Worm (Caenorhabditis elegans) whole organism, midembryonic: ENCODE measurements around the gene F44B9.8.

ENCODE experiments used
- T22C8.4 ChIP-seq: fragments of 200-800 bp; sonication (Bioruptor generic); IDR thresholded peaks from 2 replicates; pipeline ENCODE4 v1.3.6; 2022; ENCODE audit warnings: missing genetic modification characterization, missing compliant biosample characterization
- cog-1 ChIP-seq: sonication (generic microtip); optimal IDR thresholded peaks from 2 replicates; lab custom pipeline; 2016; ENCODE audit warnings: missing genetic modification characterization, missing compliant biosample characterization
- flt-1 ChIP-seq: fragments of 200-800 bp; sonication (Bioruptor generic); IDR thresholded peaks from 2 replicates; pipeline ENCODE4 v1.3.6; 2022; ENCODE audit warnings: missing genetic modification characterization, missing compliant biosample characterization
- klf-2 ChIP-seq: fragments of 200-800 bp; sonication (Bioruptor generic); conservative IDR thresholded peaks from 2 replicates; pipeline ENCODE4 v1.3.6; 2022; ENCODE audit warnings: missing genetic modification reagents, missing genetic modification characterization, missing compliant biosample characterization
- med-1 ChIP-seq: sonication (generic microtip); optimal IDR thresholded peaks from 2 replicates; lab custom pipeline; 2017; ENCODE audit warnings: missing genetic modification characterization, mild to moderate bottlenecking, missing compliant biosample characterization, antibody characterized with exemption, missing genetic modification reagents; ENCODE audit not compliant: insufficient read depth
- ref-1 ChIP-seq: fragments of 200-800 bp; sonication (Bioruptor generic); conservative IDR thresholded peaks from 2 replicates; pipeline ENCODE4 v1.3.6; 2022; ENCODE audit warnings: missing genetic modification reagents, missing genetic modification characterization, missing compliant biosample characterization
- tab-1 ChIP-seq: fragments of 200-800 bp; sonication (Bioruptor generic); IDR thresholded peaks from 2 replicates; pipeline ENCODE4 v1.3.6; 2022; ENCODE audit warnings: missing genetic modification characterization, missing compliant biosample characterization
- ztf-23 ChIP-seq: fragments of 200-800 bp; sonication (Bioruptor generic); IDR thresholded peaks from 2 replicates; pipeline ENCODE4 v1.3.6; 2022; ENCODE audit warnings: missing genetic modification reagents, missing genetic modification characterization, missing compliant biosample characterization
- ztf-29 ChIP-seq: fragments of 200-800 bp; sonication (Bioruptor generic); IDR thresholded peaks from 2 replicates; pipeline ENCODE4 v1.3.6; 2022; ENCODE audit warnings: missing genetic modification reagents, missing genetic modification characterization, missing compliant biosample characterization

Gene F44B9.8

DNA sequence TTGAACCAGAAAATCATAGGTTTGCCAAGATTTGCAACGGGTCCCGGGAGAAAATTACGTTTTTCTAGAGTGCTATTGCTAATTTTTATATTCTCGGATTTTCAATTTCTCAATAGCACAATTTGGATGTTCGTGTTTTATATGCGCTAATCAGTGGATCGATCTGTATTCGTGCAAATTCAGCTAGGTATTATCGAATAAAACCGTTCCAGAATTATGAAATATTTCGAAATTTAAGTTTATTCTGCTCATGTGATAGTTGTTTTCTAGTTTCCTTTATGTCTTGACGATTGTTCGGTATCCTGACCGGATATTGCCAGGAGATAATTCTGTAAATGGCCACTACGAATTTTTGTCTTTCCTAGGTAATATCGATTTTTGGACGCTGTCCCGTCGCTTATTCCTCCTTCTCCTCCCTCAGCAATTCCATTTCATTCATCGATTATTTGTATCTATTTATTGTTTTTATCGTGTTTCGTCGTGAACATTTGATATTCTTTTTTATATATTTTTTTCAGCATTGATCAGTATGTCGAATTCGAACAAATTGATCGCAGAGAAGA, 19.1 kb downstream of the F44B9.8 start, which contains the start of gene cit-1.2:
TSS of gene cit-1.2 (plus strand) at position 513 of the 563 bp plus-strand sequence.
- TF ChIP-seq klf-2 (no peak), tab-1 (GFP tag; lab: Robert Waterston, UW) (no peak), cog-1 (tag; lab: Kevin White, UChicago) (no peak), ztf-23 (no peak), ztf-29 (GFP tag; lab: Robert Waterston, UW) (no peak), T22C8.4 (GFP tag; lab: Robert Waterston, UW) (no peak), med-1 (GFP tag; lab: Kevin White, UChicago) (no peak), flt-1 (GFP tag; lab: Robert Waterston, UW) (no peak), ref-1 (GFP tag; lab: Robert Waterston, UW) (no peak)

DNA sequence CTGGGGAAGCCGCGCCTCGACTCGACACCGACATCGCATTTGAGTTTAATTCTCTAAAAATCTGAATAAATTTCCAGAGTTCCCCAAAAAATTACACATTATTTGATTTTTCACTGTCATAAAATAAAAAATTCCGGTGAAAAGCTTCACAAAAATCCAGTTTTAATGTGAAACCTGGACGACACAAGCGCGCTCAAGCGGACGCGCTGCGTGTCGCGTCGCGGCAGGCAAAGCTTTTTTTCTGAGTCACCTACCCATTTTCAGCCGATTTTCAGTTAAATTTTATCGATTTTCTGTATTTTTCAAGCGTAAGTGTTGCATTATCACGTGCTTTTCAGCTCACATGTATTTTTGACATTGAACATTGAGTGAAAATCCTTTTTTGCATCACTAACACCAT, 19.7 kb downstream of the F44B9.8 start, which contains the start of gene cit-1.1:
TSS of gene cit-1.1 (minus strand) at position 53 of the 400 bp plus-strand sequence.
- TF ChIP-seq ztf-23 (no peak), klf-2 (no peak), ref-1 (GFP tag; lab: Robert Waterston, UW) (no peak), flt-1 (GFP tag; lab: Robert Waterston, UW) (no peak), T22C8.4 (GFP tag; lab: Robert Waterston, UW) (no peak), ztf-29 (GFP tag; lab: Robert Waterston, UW) (no peak), cog-1 (tag; lab: Kevin White, UChicago) (no peak), med-1 (GFP tag; lab: Kevin White, UChicago) (no peak), tab-1 (GFP tag; lab: Robert Waterston, UW) (no peak)

DNA sequence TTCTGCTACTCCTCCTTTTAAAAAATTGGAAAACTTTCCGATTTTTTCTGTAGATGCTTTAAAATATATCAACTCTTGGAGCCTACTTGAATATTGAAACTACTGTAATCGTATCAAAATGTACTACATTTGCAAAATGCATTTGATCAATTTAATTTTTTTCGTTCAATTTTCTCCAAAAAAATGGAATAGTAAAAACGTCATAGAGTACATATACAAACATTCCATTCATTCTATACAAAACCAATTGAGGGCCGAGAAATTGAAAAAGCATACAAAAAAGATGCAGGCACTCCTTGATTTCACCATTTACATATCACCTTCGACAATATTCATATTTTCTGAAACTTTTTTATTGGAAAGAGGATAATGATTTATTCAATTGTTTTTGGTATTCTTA, 25.4 kb downstream of the F44B9.8 start, which contains the start of gene C06G4.6:
TSS of gene C06G4.6 (plus strand) at position 301 of the 400 bp plus-strand sequence.
- TF ChIP-seq ztf-29 (GFP tag; lab: Robert Waterston, UW): no peak
- no peak for TF ChIP-seq ref-1 (GFP tag; lab: Robert Waterston, UW)
- no peak for TF ChIP-seq tab-1 (GFP tag; lab: Robert Waterston, UW)
- TF ChIP-seq ztf-23: no peak
- no peak for TF ChIP-seq med-1 (GFP tag; lab: Kevin White, UChicago)
- TF ChIP-seq T22C8.4 (GFP tag; lab: Robert Waterston, UW): no peak
- TF ChIP-seq flt-1 (GFP tag; lab: Robert Waterston, UW): no peak
- TF ChIP-seq cog-1 (tag; lab: Kevin White, UChicago): no peak
- TF ChIP-seq klf-2: no peak

DNA sequence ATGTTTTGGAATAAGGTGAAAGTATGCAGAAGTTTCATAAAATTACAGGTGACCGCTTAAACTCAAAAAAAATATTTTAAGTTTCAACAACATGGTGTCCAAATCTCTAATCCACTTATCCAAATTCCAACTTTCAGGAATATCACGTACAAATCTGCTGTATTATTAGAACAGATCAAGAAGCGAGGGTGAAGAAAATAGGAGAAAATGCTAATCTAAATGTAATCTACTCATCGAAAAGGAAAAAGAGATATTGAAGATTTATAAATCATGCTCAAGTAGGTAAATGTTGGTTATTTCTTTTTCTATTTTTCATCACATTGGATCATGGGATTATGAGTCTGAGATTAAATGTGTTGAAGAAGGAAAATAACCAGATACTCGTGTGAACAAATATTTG, 27.9 kb downstream of the F44B9.8 start:
- TF ChIP-seq T22C8.4 (GFP tag; lab: Robert Waterston, UW) (no peak), flt-1 (GFP tag; lab: Robert Waterston, UW) (no peak), ref-1 (GFP tag; lab: Robert Waterston, UW) (no peak)

DNA sequence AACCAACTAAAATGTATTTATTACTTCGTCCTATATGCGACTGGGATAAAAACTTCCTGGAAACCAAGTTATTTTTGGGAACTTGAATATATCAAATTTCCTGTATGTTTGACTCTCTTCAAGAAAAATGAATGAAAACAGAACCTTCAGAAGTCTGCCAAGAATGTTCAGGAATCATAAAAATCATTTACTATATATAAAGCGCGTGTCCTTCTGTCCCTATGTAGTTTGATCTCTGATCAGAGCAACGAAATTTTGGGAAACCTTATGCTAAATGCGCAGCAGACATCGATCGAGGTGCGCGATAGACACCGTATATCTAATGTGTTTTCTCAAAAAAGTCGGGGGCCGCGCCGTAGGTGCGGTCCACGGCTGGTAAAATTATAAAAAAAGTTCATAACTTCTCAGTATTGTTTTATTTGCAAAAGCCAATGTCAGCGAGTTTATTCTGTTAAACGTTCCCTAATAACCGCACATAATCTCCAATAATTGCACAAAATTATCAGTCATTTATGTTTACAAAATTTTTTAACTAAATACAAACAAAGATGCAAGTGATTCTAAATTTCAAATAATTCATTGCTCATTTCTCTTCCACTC, 31.9 kb downstream of the F44B9.8 start:
- TF ChIP-seq med-1 (GFP tag; lab: Kevin White, UChicago): no peak
- no peak for TF ChIP-seq cog-1 (tag; lab: Kevin White, UChicago)
- no peak for TF ChIP-seq ztf-23
- no peak for TF ChIP-seq ref-1 (GFP tag; lab: Robert Waterston, UW)
- no peak for TF ChIP-seq ztf-29 (GFP tag; lab: Robert Waterston, UW)
- TF ChIP-seq flt-1 (GFP tag; lab: Robert Waterston, UW): no peak
- TF ChIP-seq tab-1 (GFP tag; lab: Robert Waterston, UW): no peak
- no peak for TF ChIP-seq klf-2
- TF ChIP-seq T22C8.4 (GFP tag; lab: Robert Waterston, UW): no peak

DNA sequence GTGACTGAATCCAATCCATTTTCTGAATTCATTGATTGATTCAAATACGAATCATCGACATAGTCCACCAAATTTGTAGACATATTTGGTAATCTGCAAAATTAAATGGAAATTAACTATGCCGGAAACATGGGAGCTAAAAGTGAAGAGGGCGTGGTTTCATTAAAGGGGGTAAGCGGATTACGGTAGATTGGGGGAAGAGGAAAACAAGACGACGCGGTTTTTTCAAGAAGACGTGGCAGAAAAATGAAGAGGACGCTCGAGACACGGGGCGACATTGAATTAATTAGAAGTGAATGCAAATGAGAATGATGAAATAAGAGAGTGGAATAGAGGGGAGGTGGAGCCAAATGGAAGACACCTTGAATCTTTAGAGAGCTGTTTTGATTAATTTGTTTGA, 33.1 kb downstream of the F44B9.8 start, which contains the start of gene npr-17:
TSS of gene npr-17 (minus strand) at position 101 of the 400 bp plus-strand sequence.
- TF ChIP-seq tab-1 (GFP tag; lab: Robert Waterston, UW): no peak
- no peak for TF ChIP-seq ztf-23
- TF ChIP-seq cog-1 (tag; lab: Kevin White, UChicago): no peak
- no peak for TF ChIP-seq T22C8.4 (GFP tag; lab: Robert Waterston, UW)
- TF ChIP-seq flt-1 (GFP tag; lab: Robert Waterston, UW): no peak
- no peak for TF ChIP-seq klf-2
- TF ChIP-seq ztf-29 (GFP tag; lab: Robert Waterston, UW): no peak
- no peak for TF ChIP-seq med-1 (GFP tag; lab: Kevin White, UChicago)

DNA sequence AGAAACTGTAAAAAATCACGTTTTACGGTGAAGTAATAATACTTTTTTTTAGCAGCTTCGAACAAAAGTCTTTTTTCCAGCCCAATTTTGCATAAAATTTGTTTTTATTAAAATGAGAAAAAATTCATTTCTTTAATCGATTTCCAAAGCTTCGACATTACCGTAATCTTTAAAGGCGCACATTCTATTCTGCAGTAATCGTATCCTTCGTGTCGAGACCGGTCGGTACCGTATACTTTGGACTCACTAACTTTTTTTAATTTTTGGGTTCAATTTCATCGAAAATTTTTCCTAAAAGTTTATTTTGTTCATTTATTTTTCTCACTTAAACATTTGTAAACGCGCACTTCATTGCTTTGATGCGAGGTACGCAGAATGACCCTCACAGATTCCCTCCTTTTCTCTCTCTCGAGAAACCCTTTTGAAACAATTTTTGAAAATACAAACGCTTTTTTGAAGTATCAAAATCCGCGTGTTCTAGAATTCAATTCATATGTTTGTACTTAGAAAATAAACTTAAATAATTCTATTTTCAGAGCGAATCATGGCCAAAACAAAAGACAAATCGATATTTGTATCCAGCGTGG, 42.8 kb downstream of the F44B9.8 start, which contains the start of gene hrpk-2:
TSS of gene hrpk-2 (plus strand) at position 537 of the 587 bp plus-strand sequence.
- TF ChIP-seq T22C8.4 (GFP tag; lab: Robert Waterston, UW): no peak
- TF ChIP-seq tab-1 (GFP tag; lab: Robert Waterston, UW): no peak
- TF ChIP-seq cog-1 (tag; lab: Kevin White, UChicago): no peak
- TF ChIP-seq klf-2: no peak
- no peak for TF ChIP-seq flt-1 (GFP tag; lab: Robert Waterston, UW)
- no peak for TF ChIP-seq ref-1 (GFP tag; lab: Robert Waterston, UW)
- no peak for TF ChIP-seq ztf-23
- no peak for TF ChIP-seq ztf-29 (GFP tag; lab: Robert Waterston, UW)
- no peak for TF ChIP-seq med-1 (GFP tag; lab: Kevin White, UChicago)

DNA sequence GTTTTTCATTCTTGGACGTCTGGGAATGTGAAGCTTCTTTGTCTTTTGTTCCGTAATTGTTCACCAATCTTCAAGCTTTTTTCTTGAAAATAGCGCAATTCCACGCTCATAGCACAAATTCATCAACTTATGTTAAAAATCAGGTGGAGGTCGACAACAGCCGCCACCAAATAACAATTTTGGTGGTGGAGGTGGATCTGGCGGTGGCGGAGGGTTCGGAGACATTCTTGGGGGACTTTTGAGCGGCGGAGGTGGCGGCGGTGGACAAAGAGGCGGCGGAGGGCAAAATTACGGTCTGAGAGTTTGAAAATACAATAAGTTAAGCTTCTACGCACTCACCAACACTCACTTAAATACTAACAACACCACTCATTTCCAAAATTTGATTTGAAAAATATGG, 47.5 kb downstream of the F44B9.8 start:
- TF ChIP-seq tab-1 (GFP tag; lab: Robert Waterston, UW): no peak

DNA sequence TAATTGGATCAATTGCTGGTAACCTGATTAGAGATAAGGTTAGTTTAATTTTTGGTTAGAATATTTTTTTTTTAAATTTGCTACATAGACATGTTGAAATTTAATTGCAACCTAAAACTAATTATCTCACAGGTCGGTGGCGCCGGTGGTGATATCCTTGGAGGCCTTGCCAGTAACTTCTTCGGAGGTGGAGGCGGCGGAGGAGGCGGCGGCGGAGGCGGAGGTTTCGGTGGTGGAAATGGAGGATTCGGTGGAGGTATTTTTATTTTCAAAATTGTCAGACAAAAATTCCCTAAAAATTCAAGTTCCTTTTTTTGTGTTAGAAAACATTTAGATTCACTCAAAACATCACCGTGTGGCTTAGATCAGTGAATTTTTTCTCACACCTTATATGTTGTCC, 48.2 kb downstream of the F44B9.8 start:
- no peak for TF ChIP-seq tab-1 (GFP tag; lab: Robert Waterston, UW)
- TF ChIP-seq ztf-29 (GFP tag; lab: Robert Waterston, UW): no peak
- TF ChIP-seq klf-2: no peak
- TF ChIP-seq flt-1 (GFP tag; lab: Robert Waterston, UW): no peak
- no peak for TF ChIP-seq cog-1 (tag; lab: Kevin White, UChicago)
- TF ChIP-seq ref-1 (GFP tag; lab: Robert Waterston, UW): no peak
- no peak for TF ChIP-seq T22C8.4 (GFP tag; lab: Robert Waterston, UW)
- TF ChIP-seq med-1 (GFP tag; lab: Kevin White, UChicago): no peak
- no peak for TF ChIP-seq ztf-23
